Fruit fly (Drosophila melanogaster) whole organism, embryonic: ENCODE data around the gene CG3198.

Experiments
- CG10431 ChIP-seq: fragments of 200-800 bp; sonication (Bioruptor generic); optimal IDR thresholded peaks from 3 replicates; lab custom pipeline; 2018; ENCODE audit warnings: missing biosample characterization, mild to moderate bottlenecking, missing genetic modification characterization
- CG11456 ChIP-seq: fragments of 200-800 bp; sonication (Bioruptor generic); IDR thresholded peaks from 3 replicates; pipeline ENCODE4 v1.3.6; 2022; ENCODE audit warnings: missing biosample characterization, missing genetic modification characterization
- CG12104 ChIP-seq: fragments of 200-800 bp; sonication (Bioruptor generic); optimal IDR thresholded peaks from 3 replicates; lab custom pipeline; 2016; ENCODE audit warnings: missing biosample characterization, missing genetic modification characterization
- CG1602 ChIP-seq: fragments of 200-800 bp; sonication (Bioruptor generic); optimal IDR thresholded peaks from 3 replicates; lab custom pipeline; 2016; ENCODE audit warnings: missing biosample characterization, missing genetic modification characterization
- CG16779 ChIP-seq: fragments of 200-800 bp; sonication (Bioruptor generic); IDR thresholded peaks from 2 replicates; pipeline ENCODE4 v1.3.6; 2022; ENCODE audit warnings: missing biosample characterization, missing genetic modification characterization
- CG17802 ChIP-seq: fragments of 200-800 bp; sonication (Bioruptor generic); optimal IDR thresholded peaks from 2 replicates; lab custom pipeline; 2018; ENCODE audit warnings: missing biosample characterization, mild to moderate bottlenecking, missing genetic modification characterization, moderate library complexity
- CG18011 ChIP-seq: fragments of 200-800 bp; sonication (Bioruptor generic); optimal IDR thresholded peaks from 2 replicates; lab custom pipeline; 2017; ENCODE audit warnings: missing biosample characterization, missing genetic modification characterization, mild to moderate bottlenecking, moderate library complexity, missing genotype
- CG2678 ChIP-seq: fragments of 200-800 bp; sonication (Bioruptor generic); optimal IDR thresholded peaks from 3 replicates; lab custom pipeline; 2019; ENCODE audit warnings: missing biosample characterization, mild to moderate bottlenecking, missing genetic modification characterization, moderate library complexity
- CG31365 ChIP-seq: fragments of 200-800 bp; sonication (Bioruptor generic); optimal IDR thresholded peaks from 2 replicates; lab custom pipeline; 2018; ENCODE audit warnings: missing biosample characterization, mild to moderate bottlenecking, missing genetic modification characterization
- CG43689 ChIP-seq: fragments of 200-800 bp; sonication (Bioruptor generic); IDR thresholded peaks from 2 replicates; pipeline ENCODE4 v1.3.6; 2022; ENCODE audit warnings: missing biosample characterization, missing genetic modification characterization
- CG4854 ChIP-seq: fragments of 200-800 bp; sonication (Bioruptor generic); optimal IDR thresholded peaks from 2 replicates; lab custom pipeline; 2016; ENCODE audit warnings: missing biosample characterization, missing genetic modification characterization, inconsistent platforms
- CG6175 ChIP-seq: fragments of 200-800 bp; sonication (Bioruptor generic); IDR thresholded peaks from 3 replicates; pipeline ENCODE4 v1.3.6; 2022; ENCODE audit warnings: missing biosample characterization, missing genetic modification characterization
- CG7745 ChIP-seq: fragments of 200-800 bp; sonication (Bioruptor generic); optimal IDR thresholded peaks from 2 replicates; lab custom pipeline; 2018; ENCODE audit warnings: missing biosample characterization, mild to moderate bottlenecking, missing genetic modification characterization, moderate library complexity
- CG7839 ChIP-seq: fragments of 200-800 bp; sonication (Bioruptor generic); optimal IDR thresholded peaks from 3 replicates; lab custom pipeline; 2018; ENCODE audit warnings: missing biosample characterization, mild to moderate bottlenecking, missing genetic modification characterization, moderate library complexity
- CG7928 ChIP-seq: fragments of 200-800 bp; sonication (Bioruptor generic); optimal IDR thresholded peaks from 2 replicates; lab custom pipeline; 2017; ENCODE audit warnings: missing biosample characterization, mild to moderate bottlenecking, missing genetic modification characterization
- CG7987 ChIP-seq: fragments of 200-800 bp; sonication (Bioruptor generic); optimal IDR thresholded peaks from 2 replicates; lab custom pipeline; 2018; ENCODE audit warnings: missing biosample characterization, mild to moderate bottlenecking, missing genetic modification characterization, moderate library complexity
- CG8290 ChIP-seq, 3 experiments: fragments of 200-800 bp; sonication (Bioruptor generic); optimal IDR thresholded peaks; 2 replicates each; lab custom pipeline; 2016 to 2019; ENCODE audit warnings: missing biosample characterization in 3 of 3, missing genetic modification characterization in 3 of 3, mild to moderate bottlenecking in 2 of 3, moderate library complexity in 1 of 3
- CG9437 ChIP-seq: fragments of 200-800 bp; sonication (Bioruptor generic); optimal IDR thresholded peaks from 2 replicates; lab custom pipeline; 2018; ENCODE audit warnings: missing biosample characterization, mild to moderate bottlenecking, missing genetic modification characterization
- CG9876 ChIP-seq: fragments of 200-800 bp; sonication (Bioruptor generic); optimal IDR thresholded peaks from 2 replicates; lab custom pipeline; 2016; ENCODE audit warnings: missing biosample characterization, missing genetic modification characterization
- Eip74EF ChIP-seq, 2 experiments: fragments of 200-800 bp in 1 of 2; fragments of >200 bp in 1 of 2; sonication (Bioruptor generic) in 1 of 2; optimal IDR thresholded peaks; 2 replicates each; lab custom pipeline; 2017 to 2019; ENCODE audit warnings: missing biosample characterization in 2 of 2, missing genetic modification characterization in 2 of 2, mild to moderate bottlenecking in 1 of 2, moderate library complexity in 1 of 2
- Elba2 ChIP-seq: fragments of 200-800 bp; sonication (Bioruptor generic); optimal IDR thresholded peaks from 3 replicates; lab custom pipeline; 2016; ENCODE audit warnings: missing biosample characterization, missing genetic modification characterization
- HHEX ChIP-seq: fragments of 200-800 bp; sonication (Bioruptor generic); optimal IDR thresholded peaks from 3 replicates; lab custom pipeline; 2017; ENCODE audit warnings: missing biosample characterization, mild to moderate bottlenecking, missing genetic modification characterization, missing genetic modification reagents
- Hey ChIP-seq: fragments of 200-800 bp; sonication (Bioruptor generic); optimal IDR thresholded peaks from 3 replicates; lab custom pipeline; 2018; ENCODE audit warnings: missing biosample characterization, mild to moderate bottlenecking, missing genetic modification characterization
- Hr51 ChIP-seq, 2 experiments: fragments of 200-800 bp; sonication (Bioruptor generic); optimal IDR thresholded peaks; 2 replicates in 1 of 2; 3 replicates in 1 of 2; lab custom pipeline; 2016 to 2018; ENCODE audit warnings: missing biosample characterization in 2 of 2, missing genetic modification characterization in 2 of 2, mild to moderate bottlenecking in 1 of 2, moderate library complexity in 1 of 2
- MESR4 ChIP-seq: fragments of 200-800 bp; sonication (Bioruptor generic); optimal IDR thresholded peaks from 2 replicates; lab custom pipeline; 2018; ENCODE audit warnings: missing biosample characterization, mild to moderate bottlenecking, missing genetic modification characterization, moderate library complexity
- Opbp ChIP-seq: fragments of 200-800 bp; sonication (Bioruptor generic); IDR thresholded peaks from 3 replicates; pipeline ENCODE4 v1.3.6; 2022; ENCODE audit warnings: missing biosample characterization, missing genetic modification characterization; ENCODE audit not compliant: partially characterized antibody
- Side ChIP-seq: fragments of 200-800 bp; sonication (Bioruptor generic); optimal IDR thresholded peaks from 2 replicates; lab custom pipeline; 2016; ENCODE audit warnings: missing biosample characterization, missing genetic modification characterization
- Stat92E ChIP-seq, 3 experiments: fragments of >200 bp in 2 of 3; fragments of 200-800 bp in 1 of 3; sonication (Bioruptor generic) in 1 of 3; optimal IDR thresholded peaks; 2 replicates each; lab custom pipeline; 2017 to 2019; ENCODE audit warnings: missing biosample characterization in 3 of 3, missing genetic modification characterization in 3 of 3, mild to moderate bottlenecking in 1 of 3, moderate library complexity in 1 of 3
- Trl ChIP-seq, 3 experiments: fragments of >200 bp in 2 of 3; fragments of 200-800 bp in 1 of 3; sonication (Bioruptor generic) in 1 of 3; optimal IDR thresholded peaks; 2 replicates in 1 of 3; 3 replicates in 2 of 3; lab custom pipeline; 2016 to 2017; ENCODE audit warnings: missing biosample characterization in 1 of 3, missing genetic modification characterization in 1 of 3
- abd-A ChIP-seq: fragments of 200-800 bp; sonication (Bioruptor generic); optimal IDR thresholded peaks from 3 replicates; lab custom pipeline; 2019; ENCODE audit warnings: missing biosample characterization, mild to moderate bottlenecking, missing genetic modification characterization, moderate library complexity
- bab2 ChIP-seq: fragments of 200-800 bp; sonication (Bioruptor generic); optimal IDR thresholded peaks from 2 replicates; lab custom pipeline; 2016; ENCODE audit warnings: missing biosample characterization, missing genetic modification characterization
- bigmax ChIP-seq: fragments of 200-800 bp; sonication (Bioruptor generic); optimal IDR thresholded peaks from 2 replicates; lab custom pipeline; 2018; ENCODE audit warnings: missing biosample characterization, mild to moderate bottlenecking, missing genetic modification characterization
- bsh ChIP-seq, 2 experiments: fragments of 200-800 bp; sonication (Bioruptor generic); optimal IDR thresholded peaks; 2 replicates each; lab custom pipeline; 2017 to 2018; ENCODE audit warnings: mild to moderate bottlenecking in 2 of 2, missing biosample characterization in 2 of 2, missing genetic modification characterization in 2 of 2, moderate library complexity in 1 of 2
- cas ChIP-seq: fragments of 200-800 bp; sonication (Bioruptor generic); IDR thresholded peaks from 2 replicates; pipeline ENCODE4 v1.3.6; 2022; ENCODE audit warnings: missing biosample characterization, missing genetic modification characterization
- fu2 ChIP-seq: fragments of 200-800 bp; sonication (Bioruptor generic); optimal IDR thresholded peaks from 2 replicates; lab custom pipeline; 2016; ENCODE audit warnings: missing biosample characterization, missing genetic modification characterization
- h ChIP-seq: fragments of >200 bp; optimal IDR thresholded peaks from 2 replicates; lab custom pipeline; 2017
- jing ChIP-seq: fragments of 200-800 bp; sonication (Bioruptor generic); optimal IDR thresholded peaks from 2 replicates; lab custom pipeline; 2018; ENCODE audit warnings: missing biosample characterization, mild to moderate bottlenecking, missing genetic modification characterization
- lbe ChIP-seq: fragments of 200-800 bp; sonication (Bioruptor generic); optimal IDR thresholded peaks from 2 replicates; lab custom pipeline; 2016; ENCODE audit warnings: missing biosample characterization, mild to moderate bottlenecking, missing genetic modification characterization
- luna ChIP-seq: fragments of 200-800 bp; sonication (Bioruptor generic); optimal IDR thresholded peaks from 2 replicates; lab custom pipeline; 2016; ENCODE audit warnings: missing biosample characterization, missing genetic modification characterization
- maf-S ChIP-seq: fragments of 200-800 bp; sonication (Bioruptor generic); optimal IDR thresholded peaks from 2 replicates; lab custom pipeline; 2016; ENCODE audit warnings: missing biosample characterization, missing genetic modification characterization
- nerfin-1 ChIP-seq: fragments of 200-800 bp; sonication (Bioruptor generic); optimal IDR thresholded peaks from 3 replicates; lab custom pipeline; 2019; ENCODE audit warnings: missing biosample characterization, mild to moderate bottlenecking, missing genetic modification characterization, moderate library complexity
- pb ChIP-seq: fragments of 200-800 bp; sonication (Bioruptor generic); optimal IDR thresholded peaks from 3 replicates; lab custom pipeline; 2016; ENCODE audit warnings: missing biosample characterization, missing genetic modification characterization
- psq ChIP-seq: fragments of 200-800 bp; sonication (Bioruptor generic); optimal IDR thresholded peaks from 2 replicates; lab custom pipeline; 2017; ENCODE audit warnings: missing biosample characterization, missing genetic modification characterization
- salm ChIP-seq: fragments of 200-800 bp; sonication (Bioruptor generic); optimal IDR thresholded peaks from 2 replicates; lab custom pipeline; 2018; ENCODE audit warnings: missing biosample characterization, mild to moderate bottlenecking, missing genetic modification characterization
- sens-2 ChIP-seq: fragments of 200-800 bp; sonication (Bioruptor generic); IDR thresholded peaks from 2 replicates; pipeline ENCODE4 v1.3.6; 2022; ENCODE audit warnings: missing biosample characterization, missing genetic modification characterization
- slou ChIP-seq: fragments of 200-800 bp; sonication (Bioruptor generic); optimal IDR thresholded peaks from 3 replicates; lab custom pipeline; 2016; ENCODE audit warnings: missing biosample characterization, missing genetic modification characterization
- sr ChIP-seq: fragments of 200-800 bp; sonication (Bioruptor generic); IDR thresholded peaks from 3 replicates; pipeline ENCODE4 v1.3.6; 2022; ENCODE audit warnings: missing biosample characterization, missing genetic modification characterization
- trh ChIP-seq: fragments of 200-800 bp; sonication (Bioruptor generic); optimal IDR thresholded peaks from 2 replicates; lab custom pipeline; 2016; ENCODE audit warnings: missing biosample characterization, missing genetic modification characterization
- usp ChIP-seq: fragments of >200 bp; optimal IDR thresholded peaks from 2 replicates; lab custom pipeline; 2017; ENCODE audit warnings: missing biosample characterization, missing genetic modification characterization
- vfl ChIP-seq: fragments of 200-800 bp; sonication (Bioruptor generic); optimal IDR thresholded peaks from 2 replicates; lab custom pipeline; 2016; ENCODE audit warnings: missing biosample characterization, missing genetic modification characterization

The CG3198 gene

DNA sequence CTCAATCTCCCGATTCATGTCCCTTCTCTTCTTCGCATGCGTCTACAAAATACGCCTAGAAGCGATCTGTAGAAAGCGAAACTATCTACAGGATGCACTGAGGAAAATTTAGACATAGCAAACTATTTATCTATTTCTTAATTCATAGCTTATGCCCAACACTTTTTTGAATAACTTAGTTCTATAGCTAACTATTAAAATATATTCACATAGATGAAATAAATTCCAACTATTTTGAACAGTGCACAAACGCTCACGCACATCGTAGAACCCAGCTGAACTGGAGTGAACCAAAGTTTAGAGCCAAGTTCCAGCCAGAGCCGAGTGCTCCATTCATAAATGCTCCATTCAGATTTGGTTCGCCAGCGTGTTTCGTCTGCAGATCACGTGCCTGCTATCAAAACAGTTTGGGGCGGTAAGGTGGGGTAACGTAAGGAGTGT, 52.2 kb downstream of the CG3198 start (continued):
- TF ChIP-seq CG2678 (tag; lab: Kevin White, UChicago) = peak; percentile 64
- TF ChIP-seq jing (GFP tag; lab: Kevin White, UChicago) = no peak
- peak; percentile 66; the same call in 1 of the 3 replicates for TF ChIP-seq CG11456 (GFP tag; lab: Robert Waterston, UW)
- peak; percentile 27 for TF ChIP-seq Side (GFP tag; lab: Kevin White, UChicago)
- peak; percentile 32 for TF ChIP-seq CG9437 (GFP tag; lab: Kevin White, UChicago)
- no peak for TF ChIP-seq bigmax (GFP tag; lab: Kevin White, UChicago)
- no peak for TF ChIP-seq CG16779 (GFP tag; lab: Robert Waterston, UW)
- no peak for TF ChIP-seq Trl (optimal IDR thresholded peaks at IDR 0.05; lab: Kevin White, UChicago)
- TF ChIP-seq Trl (GFP tag; optimal IDR thresholded peaks at IDR 0.05; lab: Kevin White, UChicago) = peak; percentile 17
- TF ChIP-seq HHEX (GFP tag; lab: Kevin White, UChicago) = no peak
- no peak for TF ChIP-seq maf-S (GFP tag; lab: Kevin White, UChicago)
- no peak for TF ChIP-seq CG10431 (GFP tag; lab: Kevin White, UChicago)
- peak; percentile 8 for TF ChIP-seq CG17802 (tag; lab: Kevin White, UChicago)
- no peak for TF ChIP-seq CG18011
- TF ChIP-seq CG1602 (GFP tag; lab: Kevin White, UChicago) = peak; percentile 29
- TF ChIP-seq CG7987 (GFP tag; lab: Kevin White, UChicago) = no peak
- TF ChIP-seq sens-2 (GFP tag; lab: Robert Waterston, UW) = no peak
- no peak for TF ChIP-seq Stat92E (GFP tag; optimal IDR thresholded peaks at IDR 0.05; lab: Kevin White, UChicago)
- TF ChIP-seq Hey (tag; lab: Kevin White, UChicago) = no peak
- no peak for TF ChIP-seq psq (GFP tag; lab: Kevin White, UChicago)
- no peak for TF ChIP-seq luna (GFP tag; lab: Kevin White, UChicago)
- TF ChIP-seq abd-A (tag; lab: Kevin White, UChicago) = no peak
- no peak for TF ChIP-seq usp (GFP tag; lab: Kevin White, UChicago)
- TF ChIP-seq CG8290 (GFP tag; optimal IDR thresholded peaks at IDR 0.05; lab: Kevin White, UChicago) = peak; percentile 40
- peak in 1 of 2 experiments; percentile 14 for TF ChIP-seq CG8290 (tag; optimal IDR thresholded peaks at IDR 0.05; lab: Kevin White, UChicago)
- peak; percentile 43 to 71 for TF ChIP-seq bsh (GFP tag; optimal IDR thresholded peaks at IDR 0.05; lab: Kevin White, UChicago)
- peak; percentile 11 for TF ChIP-seq bab2 (GFP tag; lab: Kevin White, UChicago)
- TF ChIP-seq h = no peak
- TF ChIP-seq slou (GFP tag; lab: Kevin White, UChicago) = no peak
- TF ChIP-seq Elba2 (GFP tag; lab: Kevin White, UChicago) = no peak
- no peak for TF ChIP-seq lbe (GFP tag; lab: Kevin White, UChicago)
- peak; percentile 64 for TF ChIP-seq CG7839 (tag; lab: Kevin White, UChicago)
- TF ChIP-seq CG7745 (tag; lab: Kevin White, UChicago) = no peak
- TF ChIP-seq nerfin-1 (tag; lab: Kevin White, UChicago) = no peak
- peak; percentile 15 for TF ChIP-seq CG4854
- TF ChIP-seq CG12104 (GFP tag; lab: Kevin White, UChicago) = peak; percentile 26
- no peak for TF ChIP-seq CG9876 (GFP tag; lab: Kevin White, UChicago)
- no peak for TF ChIP-seq sr (GFP tag; lab: Robert Waterston, UW)
- TF ChIP-seq cas (GFP tag; lab: Robert Waterston, UW) = no peak
- no peak for TF ChIP-seq salm (tag; lab: Kevin White, UChicago)
- no peak for TF ChIP-seq vfl (GFP tag; lab: Kevin White, UChicago)
- TF ChIP-seq CG6175 = no peak
- no peak for TF ChIP-seq pb (GFP tag; lab: Kevin White, UChicago)
- peak in 1 of 2 experiments; percentile 9 for TF ChIP-seq Hr51 (GFP tag; optimal IDR thresholded peaks at IDR 0.05; lab: Kevin White, UChicago)
- no peak for TF ChIP-seq Eip74EF (GFP tag; optimal IDR thresholded peaks at IDR 0.05; lab: Kevin White, UChicago)
- no peak for TF ChIP-seq trh (GFP tag; lab: Kevin White, UChicago)
- TF ChIP-seq Opbp (GFP tag; lab: Robert Waterston, UW) = no peak
- TF ChIP-seq fu2 (GFP tag; lab: Kevin White, UChicago) = no peak
- TF ChIP-seq MESR4 (GFP tag; lab: Kevin White, UChicago) = no peak
- TF ChIP-seq CG31365 (tag; lab: Kevin White, UChicago) = no peak
- TF ChIP-seq CG7928 (GFP tag; lab: Kevin White, UChicago) = no peak
- no peak for TF ChIP-seq CG43689 (GFP tag; lab: Robert Waterston, UW)
